Worm (Caenorhabditis elegans): Measurements from ENCODE around the gene Y50E8A.22.

The Y50E8A.22 gene

DNA sequence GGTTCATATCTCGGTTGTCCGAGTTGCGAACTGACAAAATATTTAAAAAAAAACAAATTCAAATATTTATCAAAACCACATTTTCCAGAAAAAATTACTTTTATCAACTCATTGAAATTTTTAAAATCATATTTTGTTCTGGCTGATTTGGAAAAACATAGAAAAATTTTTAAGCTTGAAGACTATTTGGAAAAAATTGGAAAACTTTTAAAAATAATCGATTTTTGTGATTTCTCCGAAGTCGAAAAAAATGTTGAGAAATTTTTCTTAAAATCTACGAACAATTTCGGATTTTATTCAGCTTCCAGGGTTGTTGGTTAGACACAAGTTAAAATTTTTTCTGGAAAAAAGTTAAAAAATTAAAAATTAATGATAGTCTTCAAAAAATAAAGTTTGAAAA, 12.0 kb downstream of the Y50E8A.22 start, which contains the start of gene Y50E8A.5:
Gene Y50E8A.5 (minus strand): TSS at position 101 of the 400 bp plus-strand sequence.
- no peak for TF ChIP-seq ets-7 (tag; optimal IDR thresholded peaks at IDR 0.05)
- TF ChIP-seq pes-1 (GFP tag; IDR thresholded peaks at IDR 0.05) = no peak
- no peak for TF ChIP-seq tra-4 (tag; optimal IDR thresholded peaks at IDR 0.05)
- no peak for TF ChIP-seq hmg-4 (GFP tag; optimal IDR thresholded peaks at IDR 0.05)
- no peak for TF ChIP-seq hmbx-1 (tag; optimal IDR thresholded peaks at IDR 0.05)
- no peak for TF ChIP-seq hnd-1 (tag; optimal IDR thresholded peaks at IDR 0.05)
- TF ChIP-seq F13C5.2 (tag; optimal IDR thresholded peaks at IDR 0.05) = no peak

DNA sequence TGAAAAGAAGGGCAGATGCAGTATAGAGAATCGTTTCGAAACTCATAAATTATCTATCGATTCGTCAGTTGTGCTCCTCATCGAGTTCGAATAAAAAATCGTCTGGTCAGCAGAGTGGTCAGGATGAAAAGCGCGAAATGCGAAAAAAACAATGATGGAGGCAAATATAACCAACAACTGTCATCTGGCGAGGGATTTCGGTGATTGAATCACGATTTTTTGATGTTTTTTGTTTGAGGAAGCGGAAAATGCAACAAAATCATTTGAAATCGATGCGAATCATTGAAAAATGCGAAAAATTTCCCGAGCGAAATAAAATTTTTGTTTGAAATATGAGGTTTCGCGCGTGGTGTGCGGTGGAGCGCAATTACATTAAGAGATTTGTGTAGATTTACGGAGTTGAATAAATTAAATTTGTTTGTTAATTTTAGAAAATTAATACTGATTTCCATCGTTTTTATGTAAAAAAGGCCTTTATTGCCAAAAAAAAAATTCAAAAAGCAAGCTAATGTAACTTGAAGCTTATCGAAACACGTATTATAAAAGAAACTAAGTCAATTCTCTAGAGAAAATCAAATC, 14.6 kb downstream of the Y50E8A.22 start, which contains the start of gene unc-61:
Gene unc-61 (minus strand): TSS at position 51 of the 579 bp plus-strand sequence.
- TF ChIP-seq B0310.2 (tag; optimal IDR thresholded peaks at IDR 0.05) (no peak), ceh-36 (tag; optimal IDR thresholded peaks at IDR 0.05) (no peak), pes-1 (GFP tag; IDR thresholded peaks at IDR 0.05) (no peak), ceh-13 (GFP tag; optimal IDR thresholded peaks at IDR 0.05) (no peak), hmg-4 (GFP tag; optimal IDR thresholded peaks at IDR 0.05) (no peak), tra-4 (tag; optimal IDR thresholded peaks at IDR 0.05) (no peak), hnd-1 (tag; optimal IDR thresholded peaks at IDR 0.05) (no peak)

DNA sequence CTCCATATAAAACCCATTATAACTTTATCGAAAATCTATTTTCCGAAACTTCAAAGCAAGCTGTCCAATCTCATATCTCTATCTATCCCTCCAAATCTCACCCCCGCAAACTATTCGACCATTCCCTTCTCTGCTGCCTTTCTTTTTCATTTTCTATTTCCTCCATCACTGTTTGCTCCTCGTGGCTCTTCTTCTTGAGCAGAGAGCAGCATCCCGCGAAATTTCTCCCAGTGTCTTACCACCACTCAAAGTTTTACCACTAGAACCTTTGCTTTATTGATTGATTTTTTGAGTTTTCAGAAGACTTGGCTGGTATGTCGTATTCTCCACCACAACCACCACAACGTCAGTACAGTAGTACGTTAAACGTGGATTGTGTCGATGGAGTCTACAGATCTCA, 19.5 kb downstream of the Y50E8A.22 start, which contains the start of gene oig-3:
Gene oig-3 (plus strand): TSS at position 301 of the 400 bp plus-strand sequence.
- TF ChIP-seq sea-1 (GFP tag; conservative IDR thresholded peaks at IDR 0.05) = no peak
- TF ChIP-seq B0310.2 (tag; optimal IDR thresholded peaks at IDR 0.05) = no peak
- TF ChIP-seq tbx-37 (GFP tag; conservative IDR thresholded peaks at IDR 0.05) = no peak
- TF ChIP-seq pes-1 (GFP tag; IDR thresholded peaks at IDR 0.05) = no peak
- no peak for TF ChIP-seq ets-7 (tag; optimal IDR thresholded peaks at IDR 0.05)
- TF ChIP-seq tra-4 (tag; optimal IDR thresholded peaks at IDR 0.05) = no peak

DNA sequence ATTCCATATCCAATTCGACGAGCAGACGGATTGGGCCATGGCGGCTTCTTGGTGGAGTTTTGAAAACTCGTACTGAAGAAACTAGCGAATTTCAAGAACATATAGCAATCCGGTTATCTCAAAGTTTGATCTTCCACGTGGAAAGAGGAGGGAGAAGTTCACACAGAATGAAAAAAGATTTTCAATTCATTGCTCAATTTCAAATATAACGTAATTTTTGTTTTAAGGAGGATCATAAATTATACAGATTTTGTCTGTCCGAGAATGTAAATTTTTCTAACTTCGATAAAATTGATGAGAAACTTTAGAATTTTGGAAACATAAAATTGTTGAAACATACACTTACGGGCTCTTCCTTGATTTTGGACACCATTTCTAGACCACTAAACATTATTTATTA, 20.1 kb downstream of the Y50E8A.22 start, which contains the start of gene Y50E8A.2:
Gene Y50E8A.2 (minus strand): TSS at position 101 of the 400 bp plus-strand sequence.
- TF ChIP-seq hnd-1 (tag; optimal IDR thresholded peaks at IDR 0.05) = no peak
- TF ChIP-seq tbx-11 (GFP tag; IDR thresholded peaks at IDR 0.05) = no peak
- no peak for TF ChIP-seq sea-1 (GFP tag; conservative IDR thresholded peaks at IDR 0.05)
- no peak for TF ChIP-seq hmg-4 (GFP tag; optimal IDR thresholded peaks at IDR 0.05)
- no peak for TF ChIP-seq ceh-13 (GFP tag; optimal IDR thresholded peaks at IDR 0.05)
- TF ChIP-seq pes-1 (GFP tag; IDR thresholded peaks at IDR 0.05) = no peak
- no peak for TF ChIP-seq tbx-37 (GFP tag; conservative IDR thresholded peaks at IDR 0.05)

DNA sequence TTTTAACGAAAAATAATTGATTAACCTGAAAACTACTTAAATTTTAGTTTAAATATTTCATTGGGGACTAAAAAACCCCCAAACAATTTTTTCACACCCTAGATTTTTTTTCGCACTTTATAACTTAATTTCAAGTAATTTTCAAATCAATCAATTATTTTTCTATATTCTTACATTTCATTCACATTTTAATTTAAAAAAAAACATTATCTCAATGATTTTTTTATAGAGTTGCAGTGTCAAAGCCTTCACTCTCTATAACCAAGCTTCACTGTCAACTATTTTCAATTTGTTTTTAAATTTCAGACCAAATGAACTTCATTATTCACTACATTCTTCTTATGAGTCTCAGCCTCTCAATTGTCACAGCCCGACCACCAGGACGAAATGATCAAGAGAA, 22.3 kb downstream of the Y50E8A.22 start, which contains the start of gene Y50E8A.1:
Gene Y50E8A.1 (plus strand): TSS at position 301 of the 400 bp plus-strand sequence.
- TF ChIP-seq hmg-4 (GFP tag; optimal IDR thresholded peaks at IDR 0.05) = no peak
- TF ChIP-seq tbx-37 (GFP tag; conservative IDR thresholded peaks at IDR 0.05) = no peak
- TF ChIP-seq ceh-36 (tag; optimal IDR thresholded peaks at IDR 0.05) = no peak
- TF ChIP-seq aly-1 (tag; optimal IDR thresholded peaks at IDR 0.05) = no peak
- TF ChIP-seq pes-1 (GFP tag; IDR thresholded peaks at IDR 0.05) = no peak
- no peak for TF ChIP-seq hnd-1 (tag; optimal IDR thresholded peaks at IDR 0.05)
- TF ChIP-seq hmbx-1 (tag; optimal IDR thresholded peaks at IDR 0.05) = no peak
- no peak for TF ChIP-seq tbx-11 (GFP tag; IDR thresholded peaks at IDR 0.05)

DNA sequence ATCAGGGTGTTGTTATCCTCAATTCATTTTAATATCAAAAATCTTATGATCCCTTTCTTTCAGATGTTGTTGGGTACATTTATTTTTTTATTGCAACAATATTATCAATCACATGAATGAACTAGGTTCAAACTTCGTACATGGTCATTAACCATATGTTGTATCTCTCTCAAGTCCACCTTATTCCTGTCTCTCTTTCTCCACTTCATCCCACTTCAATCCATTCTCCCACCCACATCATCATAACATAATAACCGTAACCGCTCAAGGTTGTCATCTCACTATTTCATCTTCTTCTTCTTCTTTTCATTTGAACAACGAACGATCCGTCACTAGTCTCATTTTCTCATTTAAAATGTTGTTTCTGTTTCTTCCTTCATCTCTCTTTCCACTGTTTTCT, 23.5 kb downstream of the Y50E8A.22 start:
- TF ChIP-seq hnd-1 (tag; optimal IDR thresholded peaks at IDR 0.05) (no peak), ceh-13 (GFP tag; optimal IDR thresholded peaks at IDR 0.05) (no peak), F13C5.2 (tag; optimal IDR thresholded peaks at IDR 0.05) (no peak), tra-4 (tag; optimal IDR thresholded peaks at IDR 0.05) (no peak), sea-1 (GFP tag; conservative IDR thresholded peaks at IDR 0.05) (no peak)

DNA sequence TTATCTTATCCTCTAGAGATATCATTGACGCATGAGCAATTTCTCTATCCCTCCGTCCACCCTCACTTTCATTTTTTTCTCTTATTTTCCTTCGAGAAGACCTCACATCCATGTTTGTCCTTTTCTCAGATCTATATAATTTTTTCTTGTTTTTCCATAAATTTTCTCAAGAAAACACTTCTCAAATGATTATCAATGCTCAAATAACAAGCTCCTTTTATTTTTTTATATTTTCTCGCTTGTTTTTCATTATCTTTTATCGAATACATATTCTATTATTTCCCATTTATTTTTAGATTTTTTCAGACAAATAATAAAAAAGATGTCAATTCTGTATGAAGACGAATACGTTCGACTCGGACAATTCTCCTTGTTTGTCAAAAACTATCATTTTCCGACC, 25.9 kb downstream of the Y50E8A.22 start, which contains the start of gene R08A2.7:
Gene R08A2.7 (plus strand): TSS at position 301 of the 400 bp plus-strand sequence.
- TF ChIP-seq tbx-37 (GFP tag; conservative IDR thresholded peaks at IDR 0.05) = no peak
- TF ChIP-seq hnd-1 (tag; optimal IDR thresholded peaks at IDR 0.05) = no peak
- no peak for TF ChIP-seq sea-1 (GFP tag; conservative IDR thresholded peaks at IDR 0.05)
- TF ChIP-seq ets-7 (tag; optimal IDR thresholded peaks at IDR 0.05) = no peak
- no peak for TF ChIP-seq flt-1 (GFP tag; IDR thresholded peaks at IDR 0.05)
- no peak for TF ChIP-seq hmbx-1 (tag; optimal IDR thresholded peaks at IDR 0.05)
- TF ChIP-seq tbx-11 (GFP tag; IDR thresholded peaks at IDR 0.05) = no peak
- TF ChIP-seq hmg-4 (GFP tag; optimal IDR thresholded peaks at IDR 0.05) = no peak
- no peak for TF ChIP-seq pes-1 (GFP tag; IDR thresholded peaks at IDR 0.05)
- no peak for TF ChIP-seq tra-4 (tag; optimal IDR thresholded peaks at IDR 0.05)
- TF ChIP-seq F13C5.2 (tag; optimal IDR thresholded peaks at IDR 0.05) = no peak
- no peak for TF ChIP-seq ceh-13 (GFP tag; optimal IDR thresholded peaks at IDR 0.05)
- TF ChIP-seq aly-1 (tag; optimal IDR thresholded peaks at IDR 0.05) = no peak

DNA sequence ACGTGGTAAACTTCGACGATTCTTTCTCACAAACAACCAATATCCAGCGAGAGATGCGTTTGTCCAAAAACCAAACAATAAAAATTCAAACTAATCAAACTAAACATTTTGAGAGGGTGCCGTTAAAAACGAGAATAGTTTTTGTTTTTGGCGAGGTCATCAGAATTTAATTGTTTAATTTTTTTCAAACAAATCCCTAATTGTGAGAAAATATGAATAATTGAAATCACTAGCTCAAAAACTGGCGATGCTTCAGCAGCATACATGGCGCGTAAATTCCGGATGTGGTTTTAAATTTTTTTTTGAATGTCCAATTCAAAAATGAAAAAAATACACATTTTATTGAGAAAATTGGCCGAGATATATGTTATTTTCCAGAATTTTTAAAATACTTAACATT, 29.4 kb downstream of the Y50E8A.22 start, which contains the start of gene R08A2.1:
Gene R08A2.1 (minus strand): TSS at position 101 of the 400 bp plus-strand sequence.
- TF ChIP-seq tbx-11 (GFP tag; IDR thresholded peaks at IDR 0.05) (no peak), aly-1 (tag; optimal IDR thresholded peaks at IDR 0.05) (no peak), flt-1 (GFP tag; IDR thresholded peaks at IDR 0.05) (no peak), tra-4 (tag; optimal IDR thresholded peaks at IDR 0.05) (no peak), ceh-13 (GFP tag; optimal IDR thresholded peaks at IDR 0.05) (no peak), tbx-37 (GFP tag; conservative IDR thresholded peaks at IDR 0.05) (no peak), ama-1 (optimal IDR thresholded peaks at IDR 0.05) (no peak), hmbx-1 (tag; optimal IDR thresholded peaks at IDR 0.05) (no peak), hmg-4 (GFP tag; optimal IDR thresholded peaks at IDR 0.05) (no peak), scrt-1 (GFP tag; IDR thresholded peaks at IDR 0.05) (no peak), sea-1 (GFP tag; conservative IDR thresholded peaks at IDR 0.05) (no peak)

Measured in whole organism, early embryonic.